Worm (Caenorhabditis elegans) whole organism, midembryonic: ENCODE results near the gene Y45G5AM.7.

Experiments used
- T22C8.4 ChIP-seq: fragments of 200-800 bp; sonication (Bioruptor generic); IDR thresholded peaks from 2 replicates; pipeline ENCODE4 v1.3.6; 2022; ENCODE audit warnings: missing genetic modification characterization, missing compliant biosample characterization
- cog-1 ChIP-seq: sonication (generic microtip); optimal IDR thresholded peaks from 2 replicates; lab custom pipeline; 2016; ENCODE audit warnings: missing genetic modification characterization, missing compliant biosample characterization
- flt-1 ChIP-seq: fragments of 200-800 bp; sonication (Bioruptor generic); IDR thresholded peaks from 2 replicates; pipeline ENCODE4 v1.3.6; 2022; ENCODE audit warnings: missing genetic modification characterization, missing compliant biosample characterization
- klf-2 ChIP-seq: fragments of 200-800 bp; sonication (Bioruptor generic); conservative IDR thresholded peaks from 2 replicates; pipeline ENCODE4 v1.3.6; 2022; ENCODE audit warnings: missing genetic modification reagents, missing genetic modification characterization, missing compliant biosample characterization
- med-1 ChIP-seq: sonication (generic microtip); optimal IDR thresholded peaks from 2 replicates; lab custom pipeline; 2017; ENCODE audit warnings: missing genetic modification characterization, mild to moderate bottlenecking, missing compliant biosample characterization, antibody characterized with exemption, missing genetic modification reagents; ENCODE audit not compliant: insufficient read depth
- ref-1 ChIP-seq: fragments of 200-800 bp; sonication (Bioruptor generic); conservative IDR thresholded peaks from 2 replicates; pipeline ENCODE4 v1.3.6; 2022; ENCODE audit warnings: missing genetic modification reagents, missing genetic modification characterization, missing compliant biosample characterization
- tab-1 ChIP-seq: fragments of 200-800 bp; sonication (Bioruptor generic); IDR thresholded peaks from 2 replicates; pipeline ENCODE4 v1.3.6; 2022; ENCODE audit warnings: missing genetic modification characterization, missing compliant biosample characterization
- ztf-23 ChIP-seq: fragments of 200-800 bp; sonication (Bioruptor generic); IDR thresholded peaks from 2 replicates; pipeline ENCODE4 v1.3.6; 2022; ENCODE audit warnings: missing genetic modification reagents, missing genetic modification characterization, missing compliant biosample characterization
- ztf-29 ChIP-seq: fragments of 200-800 bp; sonication (Bioruptor generic); IDR thresholded peaks from 2 replicates; pipeline ENCODE4 v1.3.6; 2022; ENCODE audit warnings: missing genetic modification reagents, missing genetic modification characterization, missing compliant biosample characterization

The Y45G5AM.7 gene

ce11 chrV:4169658-4170057 lies 380 bp downstream of the Y45G5AM.7 start:
- TF ChIP-seq cog-1 (tag; lab: Kevin White, UChicago) (no peak), T22C8.4 (GFP tag; lab: Robert Waterston, UW) (no peak), ref-1 (no peak), flt-1 (GFP tag; lab: Robert Waterston, UW) (no peak), tab-1 (GFP tag; lab: Robert Waterston, UW) (no peak), ztf-29 (GFP tag; lab: Robert Waterston, UW) (no peak), med-1 (GFP tag; lab: Kevin White, UChicago) (no peak), ztf-23 (GFP tag; lab: Robert Waterston, UW) (no peak), klf-2 (GFP tag; lab: Robert Waterston, UW) (no peak)

- TF ChIP-seq cog-1 (tag; lab: Kevin White, UChicago): no peak
- TF ChIP-seq klf-2 (GFP tag; lab: Robert Waterston, UW): no peak
- TF ChIP-seq tab-1 (GFP tag; lab: Robert Waterston, UW): no peak
- no peak for TF ChIP-seq ref-1
- TF ChIP-seq ztf-23 (GFP tag; lab: Robert Waterston, UW): no peak
- no peak for TF ChIP-seq ztf-29 (GFP tag; lab: Robert Waterston, UW)
- no peak for TF ChIP-seq med-1 (GFP tag; lab: Kevin White, UChicago)
- TF ChIP-seq flt-1 (GFP tag; lab: Robert Waterston, UW): no peak
- TF ChIP-seq T22C8.4 (GFP tag; lab: Robert Waterston, UW): no peak
Measured at ce11 chrV:4168045-4168444, 2.0 kb downstream of the Y45G5AM.7 start.

- TF ChIP-seq ref-1 (no peak), cog-1 (tag; lab: Kevin White, UChicago) (no peak), T22C8.4 (GFP tag; lab: Robert Waterston, UW) (no peak), ztf-29 (GFP tag; lab: Robert Waterston, UW) (no peak), med-1 (GFP tag; lab: Kevin White, UChicago) (no peak), ztf-23 (GFP tag; lab: Robert Waterston, UW) (no peak), tab-1 (GFP tag; lab: Robert Waterston, UW) (no peak), flt-1 (GFP tag; lab: Robert Waterston, UW) (no peak), klf-2 (GFP tag; lab: Robert Waterston, UW) (no peak)
Measured at ce11 chrV:4164504-4164959, 5.5 kb downstream of the Y45G5AM.7 start, which contains the start of gene Y45G5AM.3. TSS of gene Y45G5AM.3 (plus strand) at chrV:4164554.

ce11 chrV:4162922-4163321 lies 7.1 kb downstream of the Y45G5AM.7 start, which contains the start of gene Y45G5AM.4:
TSS of gene Y45G5AM.4 (plus strand) at chrV:4163222.
- TF ChIP-seq ref-1: no peak
- no peak for TF ChIP-seq med-1 (GFP tag; lab: Kevin White, UChicago)
- no peak for TF ChIP-seq flt-1 (GFP tag; lab: Robert Waterston, UW)
- TF ChIP-seq T22C8.4 (GFP tag; lab: Robert Waterston, UW): no peak
- no peak for TF ChIP-seq tab-1 (GFP tag; lab: Robert Waterston, UW)
- TF ChIP-seq cog-1 (tag; lab: Kevin White, UChicago): no peak
- TF ChIP-seq ztf-29 (GFP tag; lab: Robert Waterston, UW): no peak
- TF ChIP-seq ztf-23 (GFP tag; lab: Robert Waterston, UW): no peak
- no peak for TF ChIP-seq klf-2 (GFP tag; lab: Robert Waterston, UW)

- TF ChIP-seq T22C8.4 (GFP tag; lab: Robert Waterston, UW) (no peak), ref-1 (no peak), tab-1 (GFP tag; lab: Robert Waterston, UW) (no peak), flt-1 (GFP tag; lab: Robert Waterston, UW) (no peak)
Measured at ce11 chrV:4160086-4160485, 10.0 kb downstream of the Y45G5AM.7 start, which contains the start of gene Y45G5AM.5. TSS of gene Y45G5AM.5 (plus strand) at chrV:4160386.

- TF ChIP-seq flt-1 (GFP tag; lab: Robert Waterston, UW): no peak
- no peak for TF ChIP-seq ztf-23 (GFP tag; lab: Robert Waterston, UW)
- no peak for TF ChIP-seq med-1 (GFP tag; lab: Kevin White, UChicago)
- no peak for TF ChIP-seq tab-1 (GFP tag; lab: Robert Waterston, UW)
- no peak for TF ChIP-seq klf-2 (GFP tag; lab: Robert Waterston, UW)
- no peak for TF ChIP-seq cog-1 (tag; lab: Kevin White, UChicago)
- no peak for TF ChIP-seq T22C8.4 (GFP tag; lab: Robert Waterston, UW)
Measured at ce11 chrV:4157291-4157690, 12.7 kb downstream of the Y45G5AM.7 start.

ce11 chrV:4152200-4152599 lies 17.8 kb downstream of the Y45G5AM.7 start, which contains the start of gene Y45G5AM.6:
TSS of gene Y45G5AM.6 (minus strand) at chrV:4152300.
- TF ChIP-seq tab-1 (GFP tag; lab: Robert Waterston, UW): no peak
- TF ChIP-seq med-1 (GFP tag; lab: Kevin White, UChicago): no peak
- TF ChIP-seq ztf-29 (GFP tag; lab: Robert Waterston, UW): no peak
- TF ChIP-seq T22C8.4 (GFP tag; lab: Robert Waterston, UW): no peak
- TF ChIP-seq ztf-23 (GFP tag; lab: Robert Waterston, UW): no peak
- TF ChIP-seq cog-1 (tag; lab: Kevin White, UChicago): no peak
- TF ChIP-seq ref-1: no peak
- no peak for TF ChIP-seq klf-2 (GFP tag; lab: Robert Waterston, UW)
- TF ChIP-seq flt-1 (GFP tag; lab: Robert Waterston, UW): no peak

- TF ChIP-seq ztf-29 (GFP tag; lab: Robert Waterston, UW) (no peak), med-1 (GFP tag; lab: Kevin White, UChicago) (no peak), tab-1 (GFP tag; lab: Robert Waterston, UW) (peak; percentile 47; the same call in 1 of the 2 replicates), klf-2 (GFP tag; lab: Robert Waterston, UW) (no peak), cog-1 (tag; lab: Kevin White, UChicago) (no peak), ref-1 (no peak), T22C8.4 (GFP tag; lab: Robert Waterston, UW) (no peak), flt-1 (GFP tag; lab: Robert Waterston, UW) (peak; percentile 48; the same call in 1 of the 2 replicates)
Measured at ce11 chrV:4151400-4151799, 18.6 kb downstream of the Y45G5AM.7 start.

- TF ChIP-seq T22C8.4 (GFP tag; lab: Robert Waterston, UW): no peak
- no peak for TF ChIP-seq klf-2 (GFP tag; lab: Robert Waterston, UW)
- no peak for TF ChIP-seq ztf-29 (GFP tag; lab: Robert Waterston, UW)
Measured at ce11 chrV:4144205-4144604, 25.8 kb downstream of the Y45G5AM.7 start, which contains the start of gene Y45G5AL.1. TSS of gene Y45G5AL.1 (plus strand) at chrV:4144505.
